Fruit fly (Drosophila melanogaster): ENCODE results near the gene Cdlc2.

The Cdlc2 gene

dm6 chr2L:1377635-1378034 is 33.4 kb downstream of the Cdlc2 start (continued):
- TF ChIP-seq Blimp-1 (GFP tag; optimal IDR thresholded peaks at IDR 0.05) (peak; percentile 21), CG1024 (GFP tag; IDR thresholded peaks at IDR 0.05) (no peak), row (GFP tag; IDR thresholded peaks at IDR 0.05) (peak; percentile 55), Max (GFP tag; optimal IDR thresholded peaks at IDR 0.05) (no peak), Rfx (GFP tag; IDR thresholded peaks at IDR 0.05) (no peak), bbx (GFP tag; IDR thresholded peaks at IDR 0.05; ENCODE audit: partially characterized antibody) (no peak), Ravus (GFP tag; IDR thresholded peaks at IDR 0.05) (no peak), CG10462 (GFP tag; optimal IDR thresholded peaks at IDR 0.05) (no peak), gsb-n (tag; optimal IDR thresholded peaks at IDR 0.05) (no peak), psq (GFP tag; optimal IDR thresholded peaks at IDR 0.05) (no peak), CG2120 (GFP tag; optimal IDR thresholded peaks at IDR 0.05) (peak; percentile 2), zfh1 (GFP tag; IDR thresholded peaks at IDR 0.05) (no peak), CG32772 (GFP tag; IDR thresholded peaks at IDR 0.05) (0 out of 2 replicates have a peak, but pooled peaks have one; percentile 12), CG5180 (GFP tag; optimal IDR thresholded peaks at IDR 0.05) (no peak), ara (GFP tag; IDR thresholded peaks at IDR 0.05) (0 out of 2 replicates have a peak, but pooled peaks have one; percentile 24), pnt (GFP tag; optimal IDR thresholded peaks at IDR 0.05) (no peak), CG11504 (tag; optimal IDR thresholded peaks at IDR 0.05) (peak; percentile 36), fd64A (GFP tag; optimal IDR thresholded peaks at IDR 0.05) (no peak), Meics (GFP tag; optimal IDR thresholded peaks at IDR 0.05) (no peak), CG6254 (GFP tag; optimal IDR thresholded peaks at IDR 0.05) (no peak), CG8388 (GFP tag; optimal IDR thresholded peaks at IDR 0.05) (peak; percentile 9), Drgx (GFP tag; IDR thresholded peaks at IDR 0.05) (no peak), grau (tag; optimal IDR thresholded peaks at IDR 0.05) (peak; percentile 14), CG8290 (GFP tag; optimal IDR thresholded peaks at IDR 0.05) (no peak), CG8290 (tag; optimal IDR thresholded peaks at IDR 0.05) (no peak), mld (GFP tag; IDR thresholded peaks at IDR 0.05; ENCODE audit: partially characterized antibody) (no peak), CG18599 (GFP tag; optimal IDR thresholded peaks at IDR 0.05) (peak; percentile 28), stc (GFP tag; IDR thresholded peaks at IDR 0.05) (no peak), ind (GFP tag; optimal IDR thresholded peaks at IDR 0.05) (no peak), pros (GFP tag; optimal IDR thresholded peaks at IDR 0.05) (no peak), Elba2 (GFP tag; optimal IDR thresholded peaks at IDR 0.05) (no peak), CG18262 (tag; optimal IDR thresholded peaks at IDR 0.05) (no peak), zen (tag; optimal IDR thresholded peaks at IDR 0.05) (no peak), wor (GFP tag; IDR thresholded peaks at IDR 0.05) (no peak), vnd (GFP tag; IDR thresholded peaks at IDR 0.05; ENCODE audit: partially characterized antibody) (no peak), CG10959 (GFP tag; IDR thresholded peaks at IDR 0.05) (no peak), Aef1 (GFP tag; IDR thresholded peaks at IDR 0.05) (peak; percentile 22; the same call in 1 of the 3 replicates), Dref (GFP tag; IDR thresholded peaks at IDR 0.05) (no peak), usp (GFP tag; optimal IDR thresholded peaks at IDR 0.05) (no peak), vfl (GFP tag; optimal IDR thresholded peaks at IDR 0.05) (no peak), CG14441 (GFP tag; IDR thresholded peaks at IDR 0.05) (no peak; the same call in 1 of the 2 replicates), CG1603 (tag; optimal IDR thresholded peaks at IDR 0.05) (no peak), salm (tag; optimal IDR thresholded peaks at IDR 0.05) (no peak), ems (GFP tag; optimal IDR thresholded peaks at IDR 0.05) (no peak), Hand (GFP tag; optimal IDR thresholded peaks at IDR 0.05) (no peak), CG9609 (GFP tag; optimal IDR thresholded peaks at IDR 0.05) (no peak), CG34224 (GFP tag; IDR thresholded peaks at IDR 0.05; ENCODE audit: partially characterized antibody) (no peak), CG10543 (GFP tag; optimal IDR thresholded peaks at IDR 0.05) (no peak), sens (GFP tag) (peak; percentile 64), eyg (GFP tag; optimal IDR thresholded peaks at IDR 0.05) (no peak), ttk (GFP tag; IDR thresholded peaks at IDR 0.05) (peak; percentile 28; the same call in 1 of the 2 replicates), pb (GFP tag; optimal IDR thresholded peaks at IDR 0.05) (no peak)
